Worm (Caenorhabditis elegans): Measurements from ENCODE around the gene mat-2.

- no peak for TF ChIP-seq cog-1 (tag; optimal IDR thresholded peaks at IDR 0.05)
- TF ChIP-seq med-1 (GFP tag; optimal IDR thresholded peaks at IDR 0.05; ENCODE audit: insufficient read depth): no peak
These were observed 23.3 kb downstream of the mat-2 start for ce11 chrII:11135773-11136172.

All from whole organism, midembryonic.